Fruit fly (Drosophila melanogaster): ENCODE data around the gene mbo.

- TF ChIP-seq CG12104 (GFP tag; optimal IDR thresholded peaks at IDR 0.05) = no peak
- no peak for TF ChIP-seq HLH3B (GFP tag; IDR thresholded peaks at IDR 0.05)
- no peak for TF ChIP-seq Doc2 (GFP tag; IDR thresholded peaks at IDR 0.05)
- no peak for TF ChIP-seq MBD-R2 (GFP tag; IDR thresholded peaks at IDR 0.05)
Measured at dm6 chr3R:12688672-12689417, 10.0 kb upstream of the mbo start, which contains the start of gene kar.
